Worm (Caenorhabditis elegans) whole organism, young adult: ENCODE results near the gene ugtp-1.

Experiments used
- B0336.3 ChIP-seq: fragments of 200-800 bp; sonication (Bioruptor generic); IDR thresholded peaks from 2 replicates; pipeline ENCODE4 v1.3.6; 2022; ENCODE audit warnings: missing genetic modification characterization, missing compliant biosample characterization
- C06A6.2 ChIP-seq: fragments of 200-800 bp; sonication (Bioruptor generic); conservative IDR thresholded peaks from 2 replicates; pipeline ENCODE4 v1.3.6; 2022; ENCODE audit warnings: missing genetic modification characterization, missing compliant biosample characterization
- F33H1.4 ChIP-seq: fragments of 200-800 bp; sonication (Bioruptor generic); IDR thresholded peaks from 2 replicates; pipeline ENCODE4 v1.3.6; 2022; ENCODE audit warnings: missing genetic modification reagents, missing genetic modification characterization, missing compliant biosample characterization
- F37B4.10 ChIP-seq: fragments of 200-800 bp; sonication (Bioruptor generic); IDR thresholded peaks from 2 replicates; pipeline ENCODE4 v1.3.6; 2022; ENCODE audit warnings: missing genetic modification characterization, missing compliant biosample characterization
- F39B2.1 ChIP-seq: fragments of 200-800 bp; sonication (Bioruptor generic); IDR thresholded peaks from 2 replicates; pipeline ENCODE4 v1.3.6; 2022; ENCODE audit warnings: missing genetic modification reagents, missing genetic modification characterization, missing compliant biosample characterization
- F52B5.7 ChIP-seq: sonication (generic microtip); optimal IDR thresholded peaks from 2 replicates; lab custom pipeline; 2016; ENCODE audit warnings: mild to moderate bottlenecking, missing genetic modification characterization, missing compliant biosample characterization
- F57A8.1 ChIP-seq: fragments of 200-800 bp; sonication (Bioruptor generic); optimal IDR thresholded peaks from 2 replicates; lab custom pipeline; 2018; ENCODE audit warnings: mild to moderate bottlenecking, missing genetic modification characterization, moderate library complexity, missing compliant biosample characterization
- K11D2.4 ChIP-seq: fragments of 200-800 bp; sonication (Bioruptor generic); IDR thresholded peaks from 2 replicates; pipeline ENCODE4 v1.3.6; 2022; ENCODE audit warnings: missing genetic modification reagents, missing genetic modification characterization, missing compliant biosample characterization
- T26A5.8 ChIP-seq: sonication (generic microtip); optimal IDR thresholded peaks from 2 replicates; lab custom pipeline; 2016; ENCODE audit warnings: missing genetic modification characterization, missing compliant biosample characterization
- Y67H2A.10 ChIP-seq: fragments of 200-800 bp; sonication (Bioruptor generic); conservative IDR thresholded peaks from 2 replicates; pipeline ENCODE4 v1.3.6; 2022; ENCODE audit warnings: missing genetic modification reagents, missing genetic modification characterization, missing compliant biosample characterization
- aptf-3 ChIP-seq: fragments of 200-800 bp; sonication (Bioruptor generic); IDR thresholded peaks from 2 replicates; pipeline ENCODE4 v1.3.6; 2022; ENCODE audit warnings: missing genetic modification characterization, missing compliant biosample characterization
- bed-1 ChIP-seq: fragments of 200-800 bp; sonication (Bioruptor generic); IDR thresholded peaks from 2 replicates; pipeline ENCODE4 v1.3.6; 2022; ENCODE audit warnings: missing genetic modification reagents, missing genetic modification characterization, missing compliant biosample characterization
- ccch-3 ChIP-seq: fragments of 200-800 bp; sonication (Bioruptor generic); optimal IDR thresholded peaks from 2 replicates; lab custom pipeline; 2018; ENCODE audit warnings: mild to moderate bottlenecking, missing genetic modification characterization, missing compliant biosample characterization
- ceh-100 ChIP-seq: fragments of 200-800 bp; sonication (Bioruptor generic); IDR thresholded peaks from 2 replicates; pipeline ENCODE4 v1.3.6; 2022; ENCODE audit warnings: missing genetic modification reagents, missing genetic modification characterization, missing compliant biosample characterization
- ceh-40 ChIP-seq: fragments of 200-800 bp; sonication (Bioruptor generic); IDR thresholded peaks from 2 replicates; pipeline ENCODE4 v1.3.6; 2022; ENCODE audit warnings: missing genetic modification characterization, missing compliant biosample characterization
- ceh-58 ChIP-seq: fragments of 200-800 bp; sonication (Bioruptor generic); IDR thresholded peaks from 2 replicates; pipeline ENCODE4 v1.3.6; 2022; ENCODE audit warnings: missing genetic modification characterization, missing compliant biosample characterization
- ceh-79 ChIP-seq: sonication (generic microtip); optimal IDR thresholded peaks from 2 replicates; lab custom pipeline; 2017; ENCODE audit warnings: mild to moderate bottlenecking, missing genetic modification characterization, missing compliant biosample characterization
- dpff-1 ChIP-seq: sonication (generic microtip); optimal IDR thresholded peaks from 2 replicates; lab custom pipeline; 2017; ENCODE audit warnings: mild to moderate bottlenecking, missing genetic modification characterization, missing compliant biosample characterization
- dpl-1 ChIP-seq: fragments of 150-350 bp; optimal IDR thresholded peaks from 2 replicates; lab custom pipeline; 2014; ENCODE audit warnings: missing biosample characterization, missing genetic modification reagents, missing genetic modification characterization
- fkh-3 ChIP-seq: sonication (generic microtip); optimal IDR thresholded peaks from 2 replicates; lab custom pipeline; 2016; ENCODE audit warnings: mild to moderate bottlenecking, missing genetic modification characterization, missing compliant biosample characterization
- gei-17 ChIP-seq: fragments of 200-800 bp; sonication (Bioruptor generic); optimal IDR thresholded peaks from 2 replicates; lab custom pipeline; 2018; ENCODE audit warnings: mild to moderate bottlenecking, missing genetic modification characterization, missing compliant biosample characterization
- hlh-26 ChIP-seq: fragments of 200-800 bp; sonication (Bioruptor generic); conservative IDR thresholded peaks from 2 replicates; pipeline ENCODE4 v1.3.6; 2022; ENCODE audit warnings: missing genetic modification reagents, missing genetic modification characterization, missing compliant biosample characterization
- hmg-1.2 ChIP-seq: fragments of 200-800 bp; sonication (Bioruptor generic); IDR thresholded peaks from 2 replicates; pipeline ENCODE4 v1.3.6; 2022; ENCODE audit warnings: missing genetic modification reagents, missing genetic modification characterization, missing compliant biosample characterization
- hmg-20 ChIP-seq: fragments of 200-800 bp; sonication (Bioruptor generic); IDR thresholded peaks from 2 replicates; pipeline ENCODE4 v1.3.6; 2022; ENCODE audit warnings: missing genetic modification reagents, missing genetic modification characterization, missing compliant biosample characterization
- lag-1 ChIP-seq: fragments of 200-800 bp; sonication (Bioruptor generic); IDR thresholded peaks from 2 replicates; pipeline ENCODE4 v1.3.6; 2022; ENCODE audit warnings: missing genetic modification reagents, missing genetic modification characterization, missing compliant biosample characterization
- let-526 ChIP-seq: fragments of 200-800 bp; sonication (Bioruptor generic); IDR thresholded peaks from 2 replicates; pipeline ENCODE4 v1.3.6; 2022; ENCODE audit warnings: missing genetic modification reagents, missing genetic modification characterization, missing compliant biosample characterization
- lin-35 ChIP-seq, 3 experiments: fragments of 150-350 bp in 2 of 3; sonication (generic microtip) in 1 of 3; optimal IDR thresholded peaks; 2 replicates each; lab custom pipeline; 2014 to 2018; ENCODE audit warnings: missing biosample characterization in 3 of 3, missing genetic modification characterization in 3 of 3, missing genetic modification reagents in 3 of 3
- lin-54 ChIP-seq: fragments of 200-800 bp; sonication (Bioruptor generic); optimal IDR thresholded peaks from 2 replicates; lab custom pipeline; 2018; ENCODE audit warnings: mild to moderate bottlenecking, missing genetic modification characterization, missing compliant biosample characterization
- lsl-1 ChIP-seq: fragments of 200-800 bp; sonication (Bioruptor generic); optimal IDR thresholded peaks from 2 replicates; lab custom pipeline; 2018; ENCODE audit warnings: mild to moderate bottlenecking, missing genetic modification characterization, moderate library complexity, missing compliant biosample characterization
- madf-6 ChIP-seq: fragments of 200-800 bp; sonication (Bioruptor generic); IDR thresholded peaks from 2 replicates; pipeline ENCODE4 v1.3.6; 2022; ENCODE audit warnings: missing genetic modification reagents, missing genetic modification characterization, missing compliant biosample characterization
- mcd-1 ChIP-seq: fragments of 200-800 bp; sonication (Bioruptor generic); IDR thresholded peaks from 2 replicates; pipeline ENCODE4 v1.3.6; 2022; ENCODE audit warnings: missing genetic modification reagents, missing genetic modification characterization, missing compliant biosample characterization
- mel-28 ChIP-seq: sonication (generic microtip); optimal IDR thresholded peaks from 2 replicates; lab custom pipeline; 2016; ENCODE audit warnings: borderline replicate concordance, mild to moderate bottlenecking, missing genetic modification characterization, missing compliant biosample characterization
- mxl-1 ChIP-seq: sonication (generic microtip); optimal IDR thresholded peaks from 2 replicates; lab custom pipeline; 2016; ENCODE audit warnings: missing genetic modification characterization, missing compliant biosample characterization
- nfyb-1 ChIP-seq: fragments of 200-800 bp; sonication (Bioruptor generic); IDR thresholded peaks from 2 replicates; pipeline ENCODE4 v1.3.6; 2022; ENCODE audit warnings: missing genetic modification reagents, missing genetic modification characterization, missing compliant biosample characterization
- nhr-120 ChIP-seq: fragments of 200-800 bp; sonication (Bioruptor generic); IDR thresholded peaks from 2 replicates; pipeline ENCODE4 v1.3.6; 2022; ENCODE audit warnings: missing genetic modification characterization, missing compliant biosample characterization
- nhr-27 ChIP-seq: fragments of 200-800 bp; sonication (Bioruptor generic); optimal IDR thresholded peaks from 2 replicates; lab custom pipeline; 2018; ENCODE audit warnings: mild to moderate bottlenecking, missing genetic modification characterization, moderate library complexity, missing compliant biosample characterization
- nhr-80 ChIP-seq: sonication (generic microtip); optimal IDR thresholded peaks from 2 replicates; lab custom pipeline; 2016; ENCODE audit warnings: missing genetic modification characterization, missing compliant biosample characterization
- nhr-90 ChIP-seq: sonication (generic microtip); optimal IDR thresholded peaks from 2 replicates; lab custom pipeline; 2016; ENCODE audit warnings: missing genotype, mild to moderate bottlenecking, missing genetic modification characterization, missing compliant biosample characterization
- pbrm-1 ChIP-seq: fragments of 200-800 bp; sonication (Bioruptor generic); IDR thresholded peaks from 2 replicates; pipeline ENCODE4 v1.3.6; 2022; ENCODE audit warnings: missing genetic modification reagents, missing genetic modification characterization, missing compliant biosample characterization
- rec-8 ChIP-seq, 2 experiments: sonication (generic microtip); optimal IDR thresholded peaks; 2 replicates each; lab custom pipeline; 2016; ENCODE audit warnings: mild to moderate bottlenecking in 2 of 2, missing genetic modification characterization in 2 of 2, missing genetic modification reagents in 2 of 2, missing genotype in 2 of 2, missing biosample characterization in 1 of 2, missing compliant biosample characterization in 1 of 2, moderate library complexity in 1 of 2
- repo-1 ChIP-seq: sonication (generic microtip); optimal IDR thresholded peaks from 2 replicates; lab custom pipeline; 2017; ENCODE audit warnings: mild to moderate bottlenecking, missing genetic modification characterization, missing compliant biosample characterization
- snpc-4 ChIP-seq, 5 experiments: fragments of 150-350 bp in 1 of 5; sonication (generic microtip) in 4 of 5; optimal IDR thresholded peaks; 2 replicates each; lab custom pipeline; 2014 to 2018; ENCODE audit warnings: missing genetic modification characterization in 5 of 5, missing biosample characterization in 3 of 5, antibody characterized with exemption in 2 of 5, mild to moderate bottlenecking in 2 of 5, missing compliant biosample characterization in 2 of 5, missing genotype in 2 of 5, moderate library complexity in 2 of 5, missing genetic modification reagents in 1 of 5
- somi-1 ChIP-seq: fragments of 200-800 bp; sonication (Bioruptor generic); optimal IDR thresholded peaks from 2 replicates; lab custom pipeline; 2018; ENCODE audit warnings: mild to moderate bottlenecking, missing genetic modification characterization, missing compliant biosample characterization
- unc-130 ChIP-seq: sonication (generic microtip); optimal IDR thresholded peaks from 2 replicates; lab custom pipeline; 2016; ENCODE audit warnings: missing genetic modification reagents, missing genetic modification characterization, missing compliant biosample characterization
- xnd-1 ChIP-seq: sonication (generic microtip); optimal IDR thresholded peaks from 2 replicates; lab custom pipeline; 2016; ENCODE audit warnings: missing genotype, missing genetic modification reagents, missing genetic modification characterization, missing compliant biosample characterization
- zfh-2 ChIP-seq: fragments of 200-800 bp; sonication (Bioruptor generic); conservative IDR thresholded peaks from 2 replicates; pipeline ENCODE4 v1.3.6; 2022; ENCODE audit warnings: missing genetic modification reagents, missing genetic modification characterization, missing compliant biosample characterization
- ztf-18 ChIP-seq: sonication (generic microtip); optimal IDR thresholded peaks from 2 replicates; lab custom pipeline; 2016; ENCODE audit warnings: missing genotype, mild to moderate bottlenecking, missing genetic modification characterization, missing compliant biosample characterization
- ztf-22 ChIP-seq: fragments of 200-800 bp; sonication (Bioruptor generic); optimal IDR thresholded peaks from 2 replicates; lab custom pipeline; 2018; ENCODE audit warnings: mild to moderate bottlenecking, missing genetic modification characterization, moderate library complexity, missing compliant biosample characterization
- ztf-26 ChIP-seq: sonication (generic microtip); optimal IDR thresholded peaks from 2 replicates; lab custom pipeline; 2017; ENCODE audit warnings: missing genetic modification characterization, missing compliant biosample characterization
- ztf-6 ChIP-seq: fragments of 200-800 bp; sonication (Bioruptor generic); IDR thresholded peaks from 2 replicates; pipeline ENCODE4 v1.3.6; 2022; ENCODE audit warnings: missing genetic modification reagents, missing genetic modification characterization, missing compliant biosample characterization

ugtp-1 gene

DNA sequence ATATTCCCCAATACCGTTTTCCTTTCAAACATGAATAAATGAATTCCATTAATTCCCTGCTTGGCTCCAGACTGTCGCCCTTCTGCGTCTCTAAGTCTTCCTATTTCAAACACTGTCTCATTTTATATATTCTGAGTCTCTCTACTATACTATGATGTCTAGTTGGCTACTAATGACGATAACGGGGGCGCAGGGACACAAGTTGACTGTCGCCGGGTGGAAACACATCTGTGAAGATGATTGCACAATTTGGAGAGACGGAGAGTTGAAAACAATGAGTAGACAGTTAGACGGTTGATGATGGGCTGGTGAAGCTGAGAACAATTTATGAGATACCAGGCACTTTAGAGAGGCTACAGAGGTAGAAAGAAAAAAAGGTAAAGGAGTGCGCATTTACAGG lies 1.0 kb downstream of the ugtp-1 start, which contains the start of gene sma-2 (continued):
- TF ChIP-seq mxl-1 (no peak), bed-1 (GFP tag; lab: Robert Waterston, UW) (no peak), zfh-2 (GFP tag; lab: Robert Waterston, UW) (no peak), K11D2.4 (GFP tag; lab: Robert Waterston, UW) (no peak), xnd-1 (tag; lab: Kevin White, UChicago) (no peak), ztf-22 (GFP tag; lab: Kevin White, UChicago) (peak; percentile 27), B0336.3 (GFP tag; lab: Robert Waterston, UW) (peak; percentile 44; the same call in 1 of the 2 replicates), lsl-1 (GFP tag; lab: Kevin White, UChicago) (no peak), madf-6 (GFP tag; lab: Robert Waterston, UW) (no peak), nhr-90 (tag; lab: Kevin White, UChicago) (peak; percentile 7), F33H1.4 (GFP tag; lab: Robert Waterston, UW) (no peak), F39B2.1 (GFP tag; lab: Robert Waterston, UW) (no peak), nhr-120 (GFP tag; lab: Robert Waterston, UW) (no peak), ceh-58 (GFP tag; lab: Robert Waterston, UW) (no peak), ceh-79 (tag; lab: Kevin White, UChicago) (no peak), mel-28 (tag; lab: Kevin White, UChicago) (no peak), hmg-20 (GFP tag; lab: Robert Waterston, UW) (no peak), hmg-1.2 (peak; percentile 85), nfyb-1 (GFP tag; lab: Robert Waterston, UW) (0 out of 2 replicates have a peak, but pooled peaks have one; percentile 33), fkh-3 (tag; lab: Kevin White, UChicago) (no peak), pbrm-1 (GFP tag; lab: Robert Waterston, UW) (no peak), lin-35 (GFP tag; optimal IDR thresholded peaks at IDR 0.05; lab: Kevin White, UChicago) (no peak), nhr-27 (no peak), lin-54 (GFP tag; lab: Kevin White, UChicago) (no peak), ztf-6 (GFP tag; lab: Robert Waterston, UW) (no peak), unc-130 (GFP tag; lab: Kevin White, UChicago) (no peak), dpff-1 (no peak), gei-17 (GFP tag; lab: Kevin White, UChicago) (no peak), hlh-26 (no peak), let-526 (GFP tag; lab: Robert Waterston, UW) (0 out of 2 replicates have a peak, but pooled peaks have one; percentile 50), ztf-18 (tag; lab: Kevin White, UChicago) (peak; percentile 30), somi-1 (no peak), nhr-80 (peak; percentile 93), ccch-3 (GFP tag; lab: Kevin White, UChicago) (no peak), dpl-1 (no peak), repo-1 (tag; lab: Kevin White, UChicago) (no peak), Y67H2A.10 (GFP tag; lab: Robert Waterston, UW) (no peak), aptf-3 (GFP tag; lab: Robert Waterston, UW) (no peak), F37B4.10 (no peak), C06A6.2 (no peak), T26A5.8 (tag; lab: Kevin White, UChicago) (no peak), mcd-1 (no peak), ztf-26 (tag; lab: Kevin White, UChicago) (peak; percentile 26), snpc-4 (GFP tag; optimal IDR thresholded peaks at IDR 0.05; lab: Kevin White, UChicago) (no peak), snpc-4 (tag; optimal IDR thresholded peaks at IDR 0.05; lab: Kevin White, UChicago) (peak in 1 of 4 experiments; percentile 30), lag-1 (GFP tag; lab: Robert Waterston, UW) (no peak), ceh-40 (GFP tag; lab: Robert Waterston, UW) (no peak), rec-8 (tag; optimal IDR thresholded peaks at IDR 0.05; lab: Kevin White, UChicago) (no peak), F52B5.7 (tag; lab: Kevin White, UChicago) (no peak), F57A8.1 (GFP tag; lab: Kevin White, UChicago) (no peak), ceh-100 (GFP tag; lab: Robert Waterston, UW) (no peak)
